Fruit fly (Drosophila melanogaster) Kc167 (cell line): ENCODE data around the gene Coq7.

ENCODE experiments used
- Myc ChIP-seq: fragments of >200 bp; optimal IDR thresholded peaks from 2 replicates; lab custom pipeline; 2017; ENCODE audit warnings: missing external identifiers
- Sin3A ChIP-seq: fragments of >200 bp; optimal IDR thresholded peaks from 2 replicates; lab custom pipeline; 2018; ENCODE audit warnings: missing external identifiers
- h ChIP-seq: fragments of >200 bp; optimal IDR thresholded peaks from 3 replicates; lab custom pipeline; 2018; ENCODE audit warnings: missing external identifiers
- insv ChIP-seq: fragments of >200 bp; optimal IDR thresholded peaks from 3 replicates; lab custom pipeline; 2018; ENCODE audit warnings: missing external identifiers
- psq ChIP-seq: fragments of >200 bp; optimal IDR thresholded peaks from 2 replicates; lab custom pipeline; 2017; ENCODE audit warnings: missing external identifiers
- ttk ChIP-seq: sonication (Bioruptor generic); optimal IDR thresholded peaks from 2 replicates; lab custom pipeline; 2017; ENCODE audit warnings: missing external identifiers

Coq7 gene

DNA sequence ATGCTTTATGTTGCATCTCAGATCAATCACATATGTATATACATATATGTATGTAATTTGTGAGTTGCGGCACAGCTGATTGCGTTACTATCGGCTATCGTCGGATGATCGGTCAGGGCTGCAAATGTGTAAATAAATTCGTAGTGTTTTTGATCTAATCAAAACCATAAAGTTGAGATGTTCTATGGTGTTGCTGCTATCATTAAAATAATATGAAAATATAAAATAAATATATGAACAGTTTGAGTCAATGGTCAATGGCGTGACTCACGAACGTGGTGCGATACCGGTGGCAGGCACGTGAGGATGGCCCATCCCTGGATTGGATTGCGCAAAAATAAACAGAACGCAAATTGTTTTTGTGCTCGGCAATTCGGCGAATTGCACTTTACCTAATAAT, at the start of gene Coq7:
Gene Coq7, plus strand, starts transcription at position 302 of the 400 bp plus-strand sequence.
- TF ChIP-seq Sin3A (lab: Kevin White, UChicago), result no peak

DNA sequence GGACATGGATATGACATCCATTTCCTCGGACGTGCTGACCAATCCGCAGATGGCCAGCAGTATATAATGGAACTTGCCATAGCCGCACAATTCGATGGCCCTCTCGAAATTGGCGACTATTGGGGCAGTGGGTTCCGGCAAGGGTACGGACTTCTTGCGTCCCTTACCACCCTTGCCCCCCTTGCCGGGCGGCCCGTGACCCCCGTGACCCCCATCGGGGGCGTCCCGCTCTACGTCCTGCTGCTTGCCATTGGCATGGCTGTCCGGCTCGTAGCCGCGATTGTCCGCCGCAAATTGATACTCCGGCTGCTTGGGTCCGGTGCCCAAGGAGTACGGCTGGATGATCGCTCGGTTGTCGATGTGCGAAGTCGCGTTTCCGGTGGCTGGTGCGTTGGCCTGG, 47.4 kb upstream of the Coq7 start:
- TF ChIP-seq insv (lab: Kevin White, UChicago), result no peak
- no peak for TF ChIP-seq ttk (lab: Kevin White, UChicago)
- TF ChIP-seq h (lab: Kevin White, UChicago), result no peak
- no peak for TF ChIP-seq Sin3A (lab: Kevin White, UChicago)
- no peak for TF ChIP-seq psq (lab: Kevin White, UChicago)
- TF ChIP-seq Myc (lab: Kevin White, UChicago), result no peak

dm6 chrX:6724904-6725505, 46.0 kb upstream of the Coq7 start:
- no peak for TF ChIP-seq Sin3A (lab: Kevin White, UChicago)
- TF ChIP-seq insv (lab: Kevin White, UChicago), result no peak
- TF ChIP-seq h (lab: Kevin White, UChicago), result no peak
- no peak for TF ChIP-seq psq (lab: Kevin White, UChicago)
- TF ChIP-seq Myc (lab: Kevin White, UChicago), result no peak
- TF ChIP-seq ttk (lab: Kevin White, UChicago), result no peak

- TF ChIP-seq ttk (lab: Kevin White, UChicago) (no peak), h (lab: Kevin White, UChicago) (no peak), Sin3A (lab: Kevin White, UChicago) (no peak), Myc (lab: Kevin White, UChicago) (no peak), psq (lab: Kevin White, UChicago) (no peak), insv (lab: Kevin White, UChicago) (no peak)
Measured at dm6 chrX:6726758-6727490, 44.1 kb upstream of the Coq7 start.

DNA sequence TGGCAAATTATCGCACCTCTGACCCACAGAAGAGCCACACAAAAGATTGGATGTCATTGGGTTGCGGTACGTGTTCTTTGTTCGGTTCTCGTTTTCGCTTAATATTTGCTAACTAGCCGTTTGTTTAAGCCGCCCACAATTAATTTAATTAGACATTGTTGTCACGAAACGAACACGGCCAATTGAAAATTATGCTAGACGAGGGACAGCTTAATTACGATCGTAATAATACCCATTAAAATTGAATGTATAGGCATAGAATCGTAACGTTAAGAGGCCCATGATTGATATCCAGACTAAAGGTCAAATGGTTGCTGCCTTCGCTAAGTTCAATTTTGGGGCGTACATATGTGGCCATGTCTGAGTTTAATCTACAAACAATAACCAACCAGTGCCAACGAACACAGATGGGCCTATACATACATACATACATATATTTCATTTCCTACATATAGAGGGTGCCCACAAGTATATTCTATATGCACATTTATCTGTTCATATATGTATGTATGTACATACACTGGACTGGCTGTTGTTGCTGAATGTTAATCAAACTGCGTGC, 42.3 kb upstream of the Coq7 start:
- no peak for TF ChIP-seq Myc (lab: Kevin White, UChicago)
- no peak for TF ChIP-seq h (lab: Kevin White, UChicago)
- no peak for TF ChIP-seq Sin3A (lab: Kevin White, UChicago)
- TF ChIP-seq psq (lab: Kevin White, UChicago), result no peak
- no peak for TF ChIP-seq insv (lab: Kevin White, UChicago)
- no peak for TF ChIP-seq ttk (lab: Kevin White, UChicago)

- TF ChIP-seq psq (lab: Kevin White, UChicago) (no peak), Sin3A (lab: Kevin White, UChicago) (no peak)
Measured at dm6 chrX:6730600-6731259, 40.3 kb upstream of the Coq7 start.

DNA sequence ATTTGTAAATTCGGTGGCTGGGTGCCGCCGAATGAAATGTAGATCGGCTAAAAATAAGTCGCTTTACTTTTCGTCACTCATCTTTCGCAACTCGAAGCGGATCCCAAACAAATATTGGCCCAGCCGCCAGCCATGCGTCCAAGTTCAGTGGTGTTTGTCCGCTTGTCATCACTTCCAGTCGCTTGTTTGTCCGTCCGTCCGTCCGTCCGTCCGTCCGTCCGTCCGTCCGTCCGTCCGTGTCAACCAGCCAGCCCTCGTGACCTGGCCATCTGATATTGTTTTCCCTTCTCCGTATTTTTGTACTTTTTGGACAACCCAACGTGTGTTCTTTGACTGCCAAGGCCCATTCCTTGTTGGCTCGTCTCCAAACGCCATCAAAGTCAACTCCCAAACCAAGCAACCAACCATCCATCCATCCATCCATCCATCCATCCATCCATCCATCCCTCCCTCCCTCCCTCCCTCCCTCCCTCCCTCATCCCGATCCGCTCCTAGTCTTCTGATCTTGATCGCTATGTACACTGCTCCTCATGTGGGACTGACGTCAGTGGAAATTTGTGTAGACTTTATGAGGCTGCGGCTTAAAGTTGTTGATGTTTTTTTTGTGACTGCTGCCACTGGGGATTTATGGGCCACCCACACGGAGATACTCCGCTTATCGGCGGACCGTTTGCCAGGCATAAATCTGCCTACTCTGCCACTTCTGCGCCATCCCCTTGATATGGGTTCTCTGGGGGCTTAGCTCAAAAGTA, 37.6 kb upstream of the Coq7 start:
- TF ChIP-seq insv (lab: Kevin White, UChicago), result no peak
- TF ChIP-seq Myc (lab: Kevin White, UChicago), result no peak
- no peak for TF ChIP-seq psq (lab: Kevin White, UChicago)
- no peak for TF ChIP-seq ttk (lab: Kevin White, UChicago)
- TF ChIP-seq h (lab: Kevin White, UChicago), result no peak
- no peak for TF ChIP-seq Sin3A (lab: Kevin White, UChicago)

DNA sequence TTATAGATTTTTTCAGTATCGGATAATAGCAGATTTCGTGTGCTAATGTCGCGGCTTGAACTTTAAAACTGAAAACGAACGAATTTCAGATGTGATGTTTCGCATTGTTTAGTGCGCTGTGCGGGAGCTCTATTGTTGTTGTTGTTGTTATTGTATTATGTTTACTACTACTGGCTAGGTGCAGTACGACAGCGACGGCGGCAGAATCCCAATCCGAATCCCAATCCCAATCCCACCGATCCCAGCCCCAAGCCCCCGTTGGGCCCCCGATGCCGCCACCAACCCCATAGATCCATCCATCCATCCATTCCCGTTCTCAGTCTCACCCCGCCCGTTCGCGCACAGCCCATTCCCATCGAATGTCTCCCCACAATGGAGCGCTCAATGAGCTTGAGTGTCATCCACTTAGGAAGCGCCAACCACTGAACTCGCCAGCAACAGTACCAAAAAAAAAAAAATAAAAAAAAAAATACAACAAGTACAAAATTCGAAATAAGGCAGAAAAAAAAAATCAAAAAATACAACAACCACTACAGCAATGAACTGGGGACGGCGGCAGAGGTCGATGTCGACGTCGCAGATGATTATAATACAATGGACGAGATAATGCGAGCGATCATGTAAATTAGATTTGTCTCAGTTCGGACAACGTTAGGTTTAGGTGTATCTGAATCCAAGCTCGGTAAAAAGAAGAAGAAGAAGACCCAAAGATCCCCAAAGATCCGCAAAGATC, 30.9 kb upstream of the Coq7 start, which contains the start of gene CG3168:
Gene CG3168, minus strand, starts transcription at position 51 of the 733 bp plus-strand sequence.
- no peak for TF ChIP-seq insv (lab: Kevin White, UChicago)
- TF ChIP-seq Myc (lab: Kevin White, UChicago), result no peak
- no peak for TF ChIP-seq psq (lab: Kevin White, UChicago)
- TF ChIP-seq h (lab: Kevin White, UChicago), result no peak
- no peak for TF ChIP-seq Sin3A (lab: Kevin White, UChicago)
- no peak for TF ChIP-seq ttk (lab: Kevin White, UChicago)

DNA sequence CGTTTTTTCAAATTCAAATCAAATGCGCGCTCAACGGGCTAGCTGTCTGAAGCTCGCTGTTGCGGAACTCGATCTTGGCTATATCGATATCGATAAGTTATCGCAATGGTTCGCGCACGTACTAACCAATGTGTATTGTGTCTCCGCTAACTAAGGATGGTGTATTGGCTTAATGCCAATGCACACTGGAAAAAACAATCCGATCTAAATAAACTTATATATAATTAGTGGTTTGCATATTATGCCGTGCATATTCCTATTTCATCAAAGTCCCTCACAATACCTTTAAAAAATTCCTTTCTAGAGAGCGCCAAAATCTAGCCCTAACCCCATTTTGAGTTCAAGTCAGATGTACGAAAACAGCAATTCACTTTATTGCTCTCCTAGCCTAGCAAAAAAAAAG, 29.8 kb upstream of the Coq7 start:
- TF ChIP-seq psq (lab: Kevin White, UChicago), result no peak
- no peak for TF ChIP-seq h (lab: Kevin White, UChicago)
- TF ChIP-seq Sin3A (lab: Kevin White, UChicago), result no peak
- TF ChIP-seq insv (lab: Kevin White, UChicago), result no peak

- TF ChIP-seq Sin3A (lab: Kevin White, UChicago), result no peak
- no peak for TF ChIP-seq insv (lab: Kevin White, UChicago)
Measured at dm6 chrX:6743192-6743591, 27.8 kb upstream of the Coq7 start.
